Fruit fly (Drosophila melanogaster) whole organism, embryonic: ENCODE measurements around the gene P5CDh1.
A peak's percentile ranks its signal among the peaks of the same experiment; 100 is the strongest.

Experiments used
- Abd-B ChIP-seq: fragments of 200-800 bp; sonication (Bioruptor generic); optimal IDR thresholded peaks from 2 replicates; lab custom pipeline; 2018; ENCODE audit warnings: missing biosample characterization, mild to moderate bottlenecking, missing genetic modification characterization, moderate library complexity
- Ada2b ChIP-seq: fragments of 200-800 bp; sonication (Bioruptor generic); IDR thresholded peaks from 2 replicates; pipeline ENCODE4 v1.3.6; 2022; ENCODE audit warnings: missing biosample characterization, missing genetic modification characterization
- Bgb ChIP-seq: fragments of 200-800 bp; sonication (Bioruptor generic); IDR thresholded peaks from 2 replicates; pipeline ENCODE4 v1.3.6; 2022; ENCODE audit warnings: missing biosample characterization, missing genetic modification characterization; ENCODE audit not compliant: partially characterized antibody
- CG11247 ChIP-seq: fragments of 200-800 bp; sonication (Bioruptor generic); IDR thresholded peaks from 2 replicates; pipeline ENCODE4 v1.3.6; 2022; ENCODE audit warnings: missing biosample characterization, missing genetic modification characterization
- CG12071 ChIP-seq: fragments of 200-800 bp; sonication (Bioruptor generic); optimal IDR thresholded peaks from 3 replicates; lab custom pipeline; 2018; ENCODE audit warnings: missing biosample characterization, mild to moderate bottlenecking, missing genetic modification characterization
- CG14014 ChIP-seq: fragments of 200-800 bp; sonication (Bioruptor generic); IDR thresholded peaks from 2 replicates; pipeline ENCODE4 v1.3.6; 2022; ENCODE audit warnings: missing biosample characterization, missing genetic modification characterization
- CG15269 ChIP-seq: fragments of 200-800 bp; sonication (Bioruptor generic); optimal IDR thresholded peaks from 2 replicates; lab custom pipeline; 2018; ENCODE audit warnings: missing biosample characterization, mild to moderate bottlenecking, missing genetic modification characterization, moderate library complexity
- CG15696 ChIP-seq: fragments of 200-800 bp; sonication (Bioruptor generic); optimal IDR thresholded peaks from 2 replicates; lab custom pipeline; 2019; ENCODE audit warnings: missing biosample characterization, mild to moderate bottlenecking, missing genetic modification characterization, moderate library complexity
- CG1603 ChIP-seq: fragments of 200-800 bp; sonication (Bioruptor generic); optimal IDR thresholded peaks from 2 replicates; lab custom pipeline; 2019; ENCODE audit warnings: missing biosample characterization, mild to moderate bottlenecking, missing genetic modification characterization, moderate library complexity
- CG18476 ChIP-seq: fragments of 200-800 bp; sonication (Bioruptor generic); optimal IDR thresholded peaks from 2 replicates; lab custom pipeline; 2016; ENCODE audit warnings: missing biosample characterization, mild to moderate bottlenecking, missing genetic modification characterization
- CG31224 ChIP-seq: fragments of 200-800 bp; sonication (Bioruptor generic); IDR thresholded peaks from 2 replicates; pipeline ENCODE4 v1.3.6; 2022; ENCODE audit warnings: missing biosample characterization, missing genetic modification characterization
- CG32532 ChIP-seq: fragments of 200-800 bp; sonication (Bioruptor generic); IDR thresholded peaks from 2 replicates; pipeline ENCODE4 v1.3.6; 2022; ENCODE audit warnings: missing biosample characterization, missing genetic modification characterization
- CG32767 ChIP-seq: fragments of 200-800 bp; sonication (Bioruptor generic); IDR thresholded peaks from 2 replicates; pipeline ENCODE4 v1.3.6; 2022; ENCODE audit warnings: missing biosample characterization, missing genetic modification characterization
- CG3995 ChIP-seq: fragments of 200-800 bp; sonication (Bioruptor generic); optimal IDR thresholded peaks from 3 replicates; lab custom pipeline; 2016; ENCODE audit warnings: missing biosample characterization, missing genetic modification characterization
- CG42726 ChIP-seq: fragments of 200-800 bp; sonication (Bioruptor generic); IDR thresholded peaks from 2 replicates; pipeline ENCODE4 v1.3.6; 2022; ENCODE audit warnings: missing biosample characterization, missing genetic modification characterization; ENCODE audit not compliant: partially characterized antibody
- CG4404 ChIP-seq: fragments of 200-800 bp; sonication (Bioruptor generic); IDR thresholded peaks from 2 replicates; pipeline ENCODE4 v1.3.6; 2022; ENCODE audit warnings: missing biosample characterization, missing genetic modification characterization
- CG4617 ChIP-seq: fragments of 200-800 bp; sonication (Bioruptor generic); optimal IDR thresholded peaks from 3 replicates; lab custom pipeline; 2016; ENCODE audit warnings: missing biosample characterization, missing genetic modification characterization, borderline replicate concordance
- CG4707 ChIP-seq: fragments of 200-800 bp; sonication (Bioruptor generic); optimal IDR thresholded peaks from 2 replicates; lab custom pipeline; 2018; ENCODE audit warnings: missing biosample characterization, mild to moderate bottlenecking, missing genetic modification characterization, moderate library complexity
- CG4730 ChIP-seq: fragments of 200-800 bp; sonication (Bioruptor generic); IDR thresholded peaks from 2 replicates; pipeline ENCODE4 v1.3.6; 2022; ENCODE audit warnings: missing biosample characterization, missing genetic modification characterization
- CG6683 ChIP-seq: fragments of 200-800 bp; sonication (Bioruptor generic); optimal IDR thresholded peaks from 2 replicates; lab custom pipeline; 2017; ENCODE audit warnings: missing biosample characterization, mild to moderate bottlenecking, missing genetic modification characterization, missing genetic modification reagents
- CG7928 ChIP-seq: fragments of 200-800 bp; sonication (Bioruptor generic); optimal IDR thresholded peaks from 2 replicates; lab custom pipeline; 2017; ENCODE audit warnings: missing biosample characterization, mild to moderate bottlenecking, missing genetic modification characterization
- CG8290 ChIP-seq, 3 experiments: fragments of 200-800 bp; sonication (Bioruptor generic); optimal IDR thresholded peaks; 2 replicates each; lab custom pipeline; 2016 to 2019; ENCODE audit warnings: missing biosample characterization in 3 of 3, missing genetic modification characterization in 3 of 3, mild to moderate bottlenecking in 2 of 3, moderate library complexity in 1 of 3
- D ChIP-seq, 2 experiments: fragments of 200-800 bp in 1 of 2; fragments of >200 bp in 1 of 2; sonication (Bioruptor generic) in 1 of 2; optimal IDR thresholded peaks; 2 replicates in 1 of 2; 3 replicates in 1 of 2; lab custom pipeline; 2017; ENCODE audit warnings: mild to moderate bottlenecking in 1 of 2, missing biosample characterization in 1 of 2, missing genetic modification characterization in 1 of 2, missing genetic modification reagents in 1 of 2
- Dek ChIP-seq: fragments of 200-800 bp; sonication (Bioruptor generic); optimal IDR thresholded peaks from 3 replicates; lab custom pipeline; 2019; ENCODE audit warnings: missing biosample characterization, mild to moderate bottlenecking, missing genetic modification characterization, moderate library complexity
- Dfd ChIP-seq, 2 experiments: fragments of >200 bp; optimal IDR thresholded peaks; 2 replicates each; lab custom pipeline; 2017; ENCODE audit warnings: missing biosample characterization in 2 of 2, missing genetic modification characterization in 2 of 2
- Dip2 ChIP-seq: fragments of 200-800 bp; sonication (Bioruptor generic); IDR thresholded peaks from 2 replicates; pipeline ENCODE4 v1.3.6; 2022; ENCODE audit warnings: missing biosample characterization, missing genetic modification characterization
- Drgx ChIP-seq: fragments of 200-800 bp; sonication (Bioruptor generic); IDR thresholded peaks from 2 replicates; pipeline ENCODE4 v1.3.6; 2022; ENCODE audit warnings: missing biosample characterization, missing genetic modification characterization
- Hr78 ChIP-seq, 2 experiments: fragments of 200-800 bp in 1 of 2; fragments of >200 bp in 1 of 2; sonication (Bioruptor generic) in 1 of 2; optimal IDR thresholded peaks; 2 replicates each; lab custom pipeline; 2017 to 2019; ENCODE audit warnings: missing biosample characterization in 2 of 2, missing genetic modification characterization in 2 of 2, mild to moderate bottlenecking in 1 of 2, moderate library complexity in 1 of 2
- Hsf ChIP-seq: fragments of 200-800 bp; sonication (Bioruptor generic); optimal IDR thresholded peaks from 3 replicates; lab custom pipeline; 2016; ENCODE audit warnings: missing biosample characterization, missing genetic modification characterization
- NC2β ChIP-seq: fragments of 200-800 bp; sonication (Bioruptor generic); optimal IDR thresholded peaks from 2 replicates; lab custom pipeline; 2016; ENCODE audit warnings: missing biosample characterization, missing genetic modification characterization
- Rx ChIP-seq: fragments of 200-800 bp; sonication (Bioruptor generic); IDR thresholded peaks from 2 replicates; pipeline ENCODE4 v1.3.6; 2022; ENCODE audit warnings: missing biosample characterization, missing genetic modification characterization
- Sox100B ChIP-seq: fragments of 200-800 bp; sonication (Bioruptor generic); optimal IDR thresholded peaks from 3 replicates; lab custom pipeline; 2018; ENCODE audit warnings: missing biosample characterization, mild to moderate bottlenecking, missing genetic modification characterization
- amos ChIP-seq: fragments of 200-800 bp; sonication (Bioruptor generic); IDR thresholded peaks from 2 replicates; pipeline ENCODE4 v1.3.6; 2022; ENCODE audit warnings: missing biosample characterization, missing genetic modification characterization; ENCODE audit not compliant: partially characterized antibody
- ash1 ChIP-seq: fragments of 200-800 bp; sonication (Bioruptor generic); optimal IDR thresholded peaks from 2 replicates; lab custom pipeline; 2018; ENCODE audit warnings: missing biosample characterization, mild to moderate bottlenecking, missing genetic modification characterization
- bab2 ChIP-seq: fragments of 200-800 bp; sonication (Bioruptor generic); optimal IDR thresholded peaks from 2 replicates; lab custom pipeline; 2016; ENCODE audit warnings: missing biosample characterization, missing genetic modification characterization
- croc ChIP-seq: fragments of 200-800 bp; sonication (Bioruptor generic); conservative IDR thresholded peaks from 3 replicates; pipeline ENCODE4 v1.3.6; 2022; ENCODE audit warnings: missing biosample characterization, missing genetic modification characterization
- dmrt99B ChIP-seq: fragments of 200-800 bp; sonication (Bioruptor generic); optimal IDR thresholded peaks from 2 replicates; lab custom pipeline; 2018; ENCODE audit warnings: missing biosample characterization, mild to moderate bottlenecking, missing genetic modification characterization, moderate library complexity
- fd3F ChIP-seq: fragments of 200-800 bp; sonication (Bioruptor generic); optimal IDR thresholded peaks from 2 replicates; lab custom pipeline; 2018; ENCODE audit warnings: missing biosample characterization, mild to moderate bottlenecking, missing genetic modification characterization, moderate library complexity
- h ChIP-seq: fragments of >200 bp; optimal IDR thresholded peaks from 2 replicates; lab custom pipeline; 2017
- jumu ChIP-seq: fragments of 200-800 bp; sonication (Bioruptor generic); optimal IDR thresholded peaks from 3 replicates; lab custom pipeline; 2016; ENCODE audit warnings: missing biosample characterization, missing genetic modification characterization
- lov ChIP-seq, 2 experiments: fragments of 200-800 bp in 1 of 2; fragments of >200 bp in 1 of 2; sonication (Bioruptor generic) in 1 of 2; IDR thresholded peaks in 1 of 2; optimal IDR thresholded peaks in 1 of 2; 2 replicates in 1 of 2; 3 replicates in 1 of 2; pipeline versions ENCODE4 v1.3.6 to Lab custom; 2017 to 2022; ENCODE audit warnings: missing biosample characterization in 1 of 2, missing genetic modification characterization in 1 of 2
- pfk ChIP-seq: fragments of 200-800 bp; sonication (Bioruptor generic); optimal IDR thresholded peaks from 2 replicates; lab custom pipeline; 2018; ENCODE audit warnings: missing biosample characterization, mild to moderate bottlenecking, missing genetic modification characterization, moderate library complexity
- rib ChIP-seq: fragments of 200-800 bp; sonication (Bioruptor generic); IDR thresholded peaks from 2 replicates; pipeline ENCODE4 v1.3.6; 2022; ENCODE audit warnings: missing biosample characterization, missing genetic modification characterization
- sd ChIP-seq: fragments of 200-800 bp; sonication (Bioruptor generic); optimal IDR thresholded peaks from 3 replicates; lab custom pipeline; 2018; ENCODE audit warnings: missing biosample characterization, mild to moderate bottlenecking, missing genetic modification characterization, moderate library complexity
- sim ChIP-seq: fragments of 200-800 bp; sonication (Bioruptor generic); IDR thresholded peaks from 2 replicates; pipeline ENCODE4 v1.3.6; 2022; ENCODE audit warnings: missing biosample characterization, missing genetic modification characterization
- sr ChIP-seq: fragments of 200-800 bp; sonication (Bioruptor generic); IDR thresholded peaks from 3 replicates; pipeline ENCODE4 v1.3.6; 2022; ENCODE audit warnings: missing biosample characterization, missing genetic modification characterization
- tll ChIP-seq, 2 experiments: fragments of 200-800 bp in 1 of 2; fragments of >200 bp in 1 of 2; sonication (Bioruptor generic) in 1 of 2; optimal IDR thresholded peaks; 2 replicates each; lab custom pipeline; 2017 to 2019; ENCODE audit warnings: missing biosample characterization in 2 of 2, missing genetic modification characterization in 2 of 2, mild to moderate bottlenecking in 1 of 2, moderate library complexity in 1 of 2
- toy ChIP-seq: fragments of 200-800 bp; sonication (Bioruptor generic); IDR thresholded peaks from 2 replicates; pipeline ENCODE4 v1.3.6; 2022; ENCODE audit warnings: missing biosample characterization, missing genetic modification characterization

P5CDh1 gene

dm6 chr3L:21859299-21860052, 18.3 kb upstream of the P5CDh1 start (continued):
- TF ChIP-seq CG4730 (GFP tag; lab: Robert Waterston, UW) (no peak), sd (tag; lab: Kevin White, UChicago) (no peak), Dip2 (GFP tag; lab: Robert Waterston, UW) (no peak), CG8290 (GFP tag; optimal IDR thresholded peaks at IDR 0.05; lab: Kevin White, UChicago) (no peak), CG8290 (tag; optimal IDR thresholded peaks at IDR 0.05; lab: Kevin White, UChicago) (no peak), CG6683 (GFP tag; lab: Kevin White, UChicago) (no peak), Dek (tag; lab: Kevin White, UChicago) (peak; percentile 9), bab2 (no peak), CG32532 (GFP tag; lab: Robert Waterston, UW) (no peak), D (optimal IDR thresholded peaks at IDR 0.05; lab: Kevin White, UChicago) (no peak), D (GFP tag; optimal IDR thresholded peaks at IDR 0.05; lab: Kevin White, UChicago) (no peak), pfk (GFP tag; lab: Kevin White, UChicago) (no peak), ash1 (GFP tag; lab: Kevin White, UChicago) (no peak), Rx (GFP tag; lab: Robert Waterston, UW) (no peak), CG4617 (GFP tag; lab: Kevin White, UChicago) (no peak), CG31224 (GFP tag; lab: Robert Waterston, UW) (no peak), CG7928 (GFP tag; lab: Kevin White, UChicago) (no peak), fd3F (peak; percentile 0), CG12071 (GFP tag; lab: Kevin White, UChicago) (no peak), CG4404 (GFP tag; lab: Robert Waterston, UW) (no peak), Hsf (no peak), CG1603 (tag; lab: Kevin White, UChicago) (no peak), CG18476 (GFP tag; lab: Kevin White, UChicago) (no peak), NC2β (GFP tag; lab: Kevin White, UChicago) (no peak), CG15269 (tag; lab: Kevin White, UChicago) (peak; percentile 57), sim (GFP tag; lab: Robert Waterston, UW) (no peak), CG4707 (GFP tag; lab: Kevin White, UChicago) (no peak), CG15696 (tag; lab: Kevin White, UChicago) (no peak), rib (no peak), toy (GFP tag; lab: Robert Waterston, UW) (no peak), croc (GFP tag; lab: Robert Waterston, UW) (no peak), CG14014 (GFP tag; lab: Robert Waterston, UW) (no peak), tll (GFP tag; optimal IDR thresholded peaks at IDR 0.05; lab: Kevin White, UChicago) (no peak), Ada2b (no peak), CG3995 (no peak), Abd-B (GFP tag; lab: Kevin White, UChicago) (peak; percentile 15), h (lab: Kevin White, UChicago) (no peak), Hr78 (GFP tag; optimal IDR thresholded peaks at IDR 0.05; lab: Kevin White, UChicago) (no peak), lov (optimal IDR thresholded peaks at IDR 0.05; lab: Kevin White, UChicago) (no peak), lov (GFP tag; IDR thresholded peaks at IDR 0.05; lab: Robert Waterston, UW) (no peak), Drgx (GFP tag; lab: Robert Waterston, UW) (no peak), Dfd (GFP tag; optimal IDR thresholded peaks at IDR 0.05; lab: Kevin White, UChicago) (no peak), CG32767 (GFP tag; lab: Robert Waterston, UW) (no peak), Bgb (no peak), CG11247 (GFP tag; lab: Robert Waterston, UW) (no peak), amos (GFP tag; lab: Robert Waterston, UW) (no peak), sr (no peak), dmrt99B (tag; lab: Kevin White, UChicago) (peak; percentile 65), Sox100B (GFP tag; lab: Kevin White, UChicago) (peak; percentile 59), CG42726 (GFP tag; lab: Robert Waterston, UW) (no peak), jumu (no peak)
